Worm (Caenorhabditis elegans) whole organism, young adult: ENCODE results near the gene spig-5.

Source experiments
- B0035.1 ChIP-seq: sonication (generic microtip); optimal IDR thresholded peaks from 2 replicates; lab custom pipeline; 2016; ENCODE audit warnings: missing genetic modification characterization, mild to moderate bottlenecking, missing compliant biosample characterization, missing genotype, missing genetic modification reagents
- F37B4.10 ChIP-seq: fragments of 200-800 bp; sonication (Bioruptor generic); IDR thresholded peaks from 2 replicates; pipeline ENCODE4 v1.3.6; 2022; ENCODE audit warnings: missing genetic modification characterization, missing compliant biosample characterization
- F52B5.7 ChIP-seq: sonication (generic microtip); optimal IDR thresholded peaks from 2 replicates; lab custom pipeline; 2016; ENCODE audit warnings: mild to moderate bottlenecking, missing genetic modification characterization, missing compliant biosample characterization
- F55B11.4 ChIP-seq: sonication (generic microtip); optimal IDR thresholded peaks from 2 replicates; lab custom pipeline; 2016; ENCODE audit warnings: missing compliant biosample characterization, missing genetic modification characterization, borderline replicate concordance; ENCODE audit not compliant: insufficient read depth
- F57A8.1 ChIP-seq: fragments of 200-800 bp; sonication (Bioruptor generic); optimal IDR thresholded peaks from 2 replicates; lab custom pipeline; 2018; ENCODE audit warnings: mild to moderate bottlenecking, missing genetic modification characterization, moderate library complexity, missing compliant biosample characterization
- T26A5.8 ChIP-seq: sonication (generic microtip); optimal IDR thresholded peaks from 2 replicates; lab custom pipeline; 2016; ENCODE audit warnings: missing genetic modification characterization, missing compliant biosample characterization
- Y79H2A.3 ChIP-seq: fragments of 200-800 bp; sonication (Bioruptor generic); conservative IDR thresholded peaks from 2 replicates; pipeline ENCODE4 v1.3.6; 2022; ENCODE audit warnings: missing genetic modification reagents, missing genetic modification characterization, missing compliant biosample characterization
- akir-1 ChIP-seq: fragments of 200-800 bp; sonication (Bioruptor generic); optimal IDR thresholded peaks from 2 replicates; lab custom pipeline; 2018; ENCODE audit warnings: mild to moderate bottlenecking, missing genetic modification characterization, moderate library complexity, missing compliant biosample characterization
- aptf-2 ChIP-seq: fragments of 200-800 bp; sonication (Bioruptor generic); conservative IDR thresholded peaks from 2 replicates; pipeline ENCODE4 v1.3.6; 2022; ENCODE audit warnings: missing genetic modification reagents, missing genetic modification characterization, missing compliant biosample characterization
- aptf-3 ChIP-seq: fragments of 200-800 bp; sonication (Bioruptor generic); IDR thresholded peaks from 2 replicates; pipeline ENCODE4 v1.3.6; 2022; ENCODE audit warnings: missing genetic modification characterization, missing compliant biosample characterization
- atf-7 ChIP-seq: sonication (generic microtip); optimal IDR thresholded peaks from 2 replicates; lab custom pipeline; 2017; ENCODE audit warnings: mild to moderate bottlenecking, missing genetic modification characterization, missing compliant biosample characterization
- bed-2 ChIP-seq: fragments of 200-800 bp; sonication (Bioruptor generic); IDR thresholded peaks from 2 replicates; pipeline ENCODE4 v1.3.6; 2022; ENCODE audit warnings: missing genetic modification reagents, missing genetic modification characterization, missing compliant biosample characterization
- cebp-1 ChIP-seq, 2 experiments: fragments of 200-800 bp in 1 of 2; sonication (Bioruptor generic) in 1 of 2; sonication (generic microtip) in 1 of 2; IDR thresholded peaks in 1 of 2; optimal IDR thresholded peaks in 1 of 2; 2 replicates each; pipeline versions ENCODE4 v1.3.6 to Lab custom; 2017 to 2022; ENCODE audit warnings: missing compliant biosample characterization in 2 of 2, missing genetic modification characterization in 2 of 2, mild to moderate bottlenecking in 1 of 2, missing genetic modification reagents in 1 of 2, moderate library complexity in 1 of 2
- ceh-79 ChIP-seq: sonication (generic microtip); optimal IDR thresholded peaks from 2 replicates; lab custom pipeline; 2017; ENCODE audit warnings: mild to moderate bottlenecking, missing genetic modification characterization, missing compliant biosample characterization
- chd-7 ChIP-seq: sonication (generic microtip); optimal IDR thresholded peaks from 2 replicates; lab custom pipeline; 2016; ENCODE audit warnings: mild to moderate bottlenecking, missing genetic modification characterization, moderate library complexity, missing compliant biosample characterization
- die-1 ChIP-seq: sonication (generic microtip); optimal IDR thresholded peaks from 2 replicates; lab custom pipeline; 2016; ENCODE audit warnings: missing genotype, mild to moderate bottlenecking, missing genetic modification characterization, missing compliant biosample characterization
- egl-18 ChIP-seq: fragments of 200-800 bp; sonication (Bioruptor generic); IDR thresholded peaks from 2 replicates; pipeline ENCODE4 v1.3.6; 2022; ENCODE audit warnings: missing genetic modification reagents, missing genetic modification characterization, missing compliant biosample characterization
- egl-44 ChIP-seq: fragments of 200-800 bp; sonication (Bioruptor generic); IDR thresholded peaks from 2 replicates; pipeline ENCODE4 v1.3.6; 2022; ENCODE audit warnings: missing genetic modification reagents, missing genetic modification characterization, missing compliant biosample characterization
- egrh-3 ChIP-seq: fragments of 200-800 bp; sonication (Bioruptor generic); IDR thresholded peaks from 2 replicates; pipeline ENCODE4 v1.3.6; 2022; ENCODE audit warnings: missing genetic modification reagents, missing genetic modification characterization, missing compliant biosample characterization
- fkh-3 ChIP-seq: sonication (generic microtip); optimal IDR thresholded peaks from 2 replicates; lab custom pipeline; 2016; ENCODE audit warnings: mild to moderate bottlenecking, missing genetic modification characterization, missing compliant biosample characterization
- gei-17 ChIP-seq: fragments of 200-800 bp; sonication (Bioruptor generic); optimal IDR thresholded peaks from 2 replicates; lab custom pipeline; 2018; ENCODE audit warnings: mild to moderate bottlenecking, missing genetic modification characterization, missing compliant biosample characterization
- hmg-1.2 ChIP-seq: fragments of 200-800 bp; sonication (Bioruptor generic); IDR thresholded peaks from 2 replicates; pipeline ENCODE4 v1.3.6; 2022; ENCODE audit warnings: missing genetic modification reagents, missing genetic modification characterization, missing compliant biosample characterization
- hmg-20 ChIP-seq: fragments of 200-800 bp; sonication (Bioruptor generic); IDR thresholded peaks from 2 replicates; pipeline ENCODE4 v1.3.6; 2022; ENCODE audit warnings: missing genetic modification reagents, missing genetic modification characterization, missing compliant biosample characterization
- let-526 ChIP-seq: fragments of 200-800 bp; sonication (Bioruptor generic); IDR thresholded peaks from 2 replicates; pipeline ENCODE4 v1.3.6; 2022; ENCODE audit warnings: missing genetic modification reagents, missing genetic modification characterization, missing compliant biosample characterization
- lin-40 ChIP-seq: sonication (generic microtip); optimal IDR thresholded peaks from 2 replicates; lab custom pipeline; 2016; ENCODE audit warnings: missing genetic modification characterization, mild to moderate bottlenecking, missing compliant biosample characterization, missing genotype, missing genetic modification reagents
- lir-1 ChIP-seq: fragments of 200-800 bp; sonication (Bioruptor generic); conservative IDR thresholded peaks from 2 replicates; pipeline ENCODE4 v1.3.6; 2022; ENCODE audit warnings: missing genetic modification reagents, missing genetic modification characterization, missing compliant biosample characterization
- mcd-1 ChIP-seq: fragments of 200-800 bp; sonication (Bioruptor generic); IDR thresholded peaks from 2 replicates; pipeline ENCODE4 v1.3.6; 2022; ENCODE audit warnings: missing genetic modification reagents, missing genetic modification characterization, missing compliant biosample characterization
- nfya-2 ChIP-seq: fragments of 200-800 bp; sonication (Bioruptor generic); IDR thresholded peaks from 2 replicates; pipeline ENCODE4 v1.3.6; 2022; ENCODE audit warnings: missing genetic modification reagents, missing genetic modification characterization, missing compliant biosample characterization
- nhr-90 ChIP-seq: sonication (generic microtip); optimal IDR thresholded peaks from 2 replicates; lab custom pipeline; 2016; ENCODE audit warnings: missing genotype, mild to moderate bottlenecking, missing genetic modification characterization, missing compliant biosample characterization
- pbrm-1 ChIP-seq: fragments of 200-800 bp; sonication (Bioruptor generic); IDR thresholded peaks from 2 replicates; pipeline ENCODE4 v1.3.6; 2022; ENCODE audit warnings: missing genetic modification reagents, missing genetic modification characterization, missing compliant biosample characterization
- snpc-1.1 ChIP-seq: sonication (generic microtip); optimal IDR thresholded peaks from 2 replicates; lab custom pipeline; 2017; ENCODE audit warnings: missing genetic modification characterization, mild to moderate bottlenecking, missing compliant biosample characterization, antibody characterized with exemption, moderate library complexity, missing genotype, missing genetic modification reagents; ENCODE audit not compliant: insufficient read depth
- snpc-4 ChIP-seq, 5 experiments: fragments of 150-350 bp in 1 of 5; sonication (generic microtip) in 4 of 5; optimal IDR thresholded peaks; 2 replicates each; lab custom pipeline; 2014 to 2018; ENCODE audit warnings: missing genetic modification characterization in 5 of 5, missing biosample characterization in 3 of 5, antibody characterized with exemption in 2 of 5, mild to moderate bottlenecking in 2 of 5, missing compliant biosample characterization in 2 of 5, missing genotype in 2 of 5, moderate library complexity in 2 of 5, missing genetic modification reagents in 1 of 5
- tbp1 ChIP-seq: fragments of 200-800 bp; sonication (Bioruptor generic); optimal IDR thresholded peaks from 2 replicates; lab custom pipeline; 2018; ENCODE audit warnings: mild to moderate bottlenecking, missing genetic modification characterization, missing compliant biosample characterization
- zfh-2 ChIP-seq: fragments of 200-800 bp; sonication (Bioruptor generic); conservative IDR thresholded peaks from 2 replicates; pipeline ENCODE4 v1.3.6; 2022; ENCODE audit warnings: missing genetic modification reagents, missing genetic modification characterization, missing compliant biosample characterization
- ztf-18 ChIP-seq: sonication (generic microtip); optimal IDR thresholded peaks from 2 replicates; lab custom pipeline; 2016; ENCODE audit warnings: missing genotype, mild to moderate bottlenecking, missing genetic modification characterization, missing compliant biosample characterization
- ztf-22 ChIP-seq: fragments of 200-800 bp; sonication (Bioruptor generic); optimal IDR thresholded peaks from 2 replicates; lab custom pipeline; 2018; ENCODE audit warnings: mild to moderate bottlenecking, missing genetic modification characterization, moderate library complexity, missing compliant biosample characterization
- ztf-25 ChIP-seq: fragments of 200-800 bp; sonication (Bioruptor generic); IDR thresholded peaks from 2 replicates; pipeline ENCODE4 v1.3.6; 2022; ENCODE audit warnings: missing genetic modification reagents, missing genetic modification characterization, missing compliant biosample characterization
- ztf-28 ChIP-seq: fragments of 200-800 bp; sonication (Bioruptor generic); IDR thresholded peaks from 2 replicates; pipeline ENCODE4 v1.3.6; 2022; ENCODE audit warnings: missing genetic modification reagents, missing genetic modification characterization, missing compliant biosample characterization

spig-5 gene

DNA sequence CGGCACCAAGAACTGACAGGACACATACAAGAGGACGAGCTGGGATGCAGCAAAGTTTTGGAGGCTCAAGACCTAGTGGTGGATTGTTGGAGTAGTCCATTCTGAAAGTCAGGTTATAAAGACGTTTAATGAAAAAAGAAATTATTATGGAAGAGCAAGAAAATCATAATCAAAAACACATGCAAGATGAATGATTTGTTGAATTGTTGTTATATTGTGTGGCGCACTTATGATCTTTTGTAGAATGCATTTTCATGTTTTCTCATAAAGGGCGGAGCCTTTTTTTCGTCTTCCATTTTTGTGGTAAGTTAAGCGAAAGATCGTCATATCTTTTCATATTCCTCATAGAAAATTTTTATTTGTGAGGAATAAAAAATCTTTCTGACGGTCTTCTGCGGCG is 8.3 kb downstream of the spig-5 start, which contains the start of gene F47B8.2:
Gene F47B8.2, minus strand, starts transcription at position 101 of the 400 bp plus-strand sequence.
- TF ChIP-seq ztf-22 (GFP tag; lab: Kevin White, UChicago) (no peak), ztf-25 (GFP tag; lab: Robert Waterston, UW) (no peak), hmg-20 (GFP tag; lab: Robert Waterston, UW) (no peak), let-526 (GFP tag; lab: Robert Waterston, UW) (no peak), atf-7 (tag; lab: Kevin White, UChicago) (no peak), F57A8.1 (GFP tag; lab: Kevin White, UChicago) (no peak), aptf-3 (GFP tag; lab: Robert Waterston, UW) (no peak), lin-40 (no peak), aptf-2 (GFP tag; lab: Robert Waterston, UW) (no peak), F55B11.4 (tag; lab: Kevin White, UChicago) (no peak), fkh-3 (tag; lab: Kevin White, UChicago) (no peak), lir-1 (no peak), snpc-1.1 (no peak), Y79H2A.3 (GFP tag; lab: Robert Waterston, UW) (no peak), T26A5.8 (tag; lab: Kevin White, UChicago) (no peak), egl-44 (GFP tag; lab: Robert Waterston, UW) (no peak), zfh-2 (GFP tag; lab: Robert Waterston, UW) (no peak), die-1 (no peak), nfya-2 (no peak), egl-18 (GFP tag; lab: Robert Waterston, UW) (no peak)

DNA sequence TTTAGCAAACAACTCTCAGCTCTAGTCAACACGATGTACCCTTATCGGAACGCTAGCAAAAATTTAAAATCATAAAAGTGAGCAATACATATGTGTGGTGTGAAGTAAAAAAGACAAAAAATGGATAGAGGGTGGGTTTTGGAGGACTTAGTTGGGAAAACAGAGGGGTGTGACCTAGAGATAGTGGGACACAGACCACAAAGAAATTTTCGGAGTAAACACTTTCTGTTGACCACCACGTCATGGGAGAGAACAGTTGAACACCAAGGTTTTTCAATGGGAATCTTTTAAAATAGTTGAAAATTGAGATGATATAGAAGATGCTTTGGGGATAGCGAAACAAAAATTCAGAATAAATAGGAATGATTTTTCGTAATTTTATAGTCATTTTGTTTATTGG is 8.9 kb downstream of the spig-5 start:
- TF ChIP-seq F52B5.7: no peak
- TF ChIP-seq B0035.1 (tag; lab: Kevin White, UChicago): no peak
- no peak for TF ChIP-seq F37B4.10 (GFP tag; lab: Robert Waterston, UW)
- no peak for TF ChIP-seq gei-17 (GFP tag; lab: Kevin White, UChicago)
- no peak for TF ChIP-seq bed-2 (GFP tag; lab: Robert Waterston, UW)
- TF ChIP-seq akir-1: no peak
- no peak for TF ChIP-seq ztf-18 (tag; lab: Kevin White, UChicago)
- no peak for TF ChIP-seq tbp1 (GFP tag; lab: Kevin White, UChicago)
- TF ChIP-seq nfya-2: no peak
- no peak for TF ChIP-seq chd-7
- TF ChIP-seq pbrm-1 (GFP tag; lab: Robert Waterston, UW): no peak
- TF ChIP-seq snpc-4 (GFP tag; optimal IDR thresholded peaks at IDR 0.05; lab: Kevin White, UChicago): no peak
- TF ChIP-seq snpc-4 (tag; optimal IDR thresholded peaks at IDR 0.05; lab: Kevin White, UChicago): no peak

- TF ChIP-seq cebp-1 (GFP tag; IDR thresholded peaks at IDR 0.05; lab: Robert Waterston, UW) (no peak), cebp-1 (tag; optimal IDR thresholded peaks at IDR 0.05; lab: Kevin White, UChicago) (peak; percentile 1), nhr-90 (no peak)
Observed at ce11 chrV:14317621-14318020, 9.4 kb downstream of the spig-5 start.

DNA sequence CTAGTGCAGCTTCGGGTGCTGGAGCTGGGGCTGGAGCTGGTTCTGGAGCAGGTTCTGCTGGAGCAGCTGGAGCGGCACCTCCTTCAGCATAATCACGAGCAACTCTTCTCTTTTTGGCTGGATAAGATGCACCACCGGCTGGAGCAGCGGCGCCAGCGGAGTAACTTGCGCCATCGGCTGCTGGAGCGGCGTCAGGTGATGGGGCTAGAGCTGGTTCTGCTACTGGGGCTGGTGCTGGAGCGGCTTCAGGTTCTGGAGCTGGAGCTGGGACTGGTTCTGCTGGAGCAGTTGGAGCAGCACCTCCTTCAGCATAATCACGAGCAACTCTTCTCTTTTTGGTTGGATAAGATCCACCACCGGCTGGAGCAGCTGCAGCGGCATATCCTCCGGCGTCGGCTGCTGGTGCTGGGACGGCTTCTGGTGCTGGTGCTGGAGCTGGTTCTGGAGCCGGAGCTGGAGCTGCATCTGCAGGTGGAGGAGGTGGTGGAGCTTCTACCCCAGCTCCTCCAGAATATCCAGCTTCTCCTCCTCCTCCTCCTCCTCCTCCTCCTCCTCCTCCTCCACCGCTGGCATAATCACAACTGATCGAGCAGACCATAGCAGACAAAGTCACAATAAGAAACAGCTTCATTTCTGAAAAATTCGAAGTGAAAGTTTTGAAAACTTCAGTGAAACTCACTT is 11.0 kb downstream of the spig-5 start, which contains the start of gene F47B8.13:
Gene F47B8.13, minus strand, starts transcription at position 631 of the 681 bp plus-strand sequence.
- TF ChIP-seq ceh-79 (peak; percentile 8), ztf-28 (GFP tag; lab: Robert Waterston, UW) (peak; percentile 4; the same call in 1 of the 2 replicates), mcd-1 (GFP tag; lab: Robert Waterston, UW) (no peak), zfh-2 (GFP tag; lab: Robert Waterston, UW) (peak; percentile 95), egrh-3 (GFP tag; lab: Robert Waterston, UW) (peak; percentile 95), hmg-1.2 (no peak)
